Worm (Caenorhabditis elegans): ENCODE results near the gene vit-3.

vit-3 gene

DNA sequence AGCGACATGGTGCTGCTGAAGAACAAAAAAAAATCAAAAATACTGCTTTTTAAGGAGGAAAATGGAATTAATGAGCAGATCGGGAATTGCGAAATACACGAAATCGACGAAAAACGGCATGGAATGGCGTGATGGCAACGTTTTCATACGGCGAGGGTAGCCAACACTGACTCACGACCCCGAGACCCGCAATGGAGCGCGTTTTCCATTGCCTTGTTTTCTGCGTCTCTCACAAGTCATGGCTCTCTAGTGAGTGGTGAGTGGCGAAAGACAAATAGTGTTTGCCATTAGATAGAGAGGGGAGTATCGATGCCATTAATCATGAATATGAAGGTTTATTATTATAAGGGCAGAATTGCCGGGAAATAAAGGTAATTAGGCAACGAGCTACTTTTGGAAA, 33.4 kb upstream of the vit-3 start, which contains the start of gene C18B2.4:
Gene C18B2.4, minus strand, starts transcription at position 15 of the 400 bp plus-strand sequence.
- TF ChIP-seq tbx-37 (GFP tag; conservative IDR thresholded peaks at IDR 0.05) (0 out of 2 replicates have a peak, but pooled peaks have one; percentile 14), hmg-4 (GFP tag; optimal IDR thresholded peaks at IDR 0.05) (peak; percentile 39), sea-1 (GFP tag; conservative IDR thresholded peaks at IDR 0.05) (no peak), tra-4 (tag; optimal IDR thresholded peaks at IDR 0.05) (no peak), ceh-36 (tag; optimal IDR thresholded peaks at IDR 0.05) (no peak), pes-1 (GFP tag; IDR thresholded peaks at IDR 0.05) (no peak), scrt-1 (GFP tag; IDR thresholded peaks at IDR 0.05) (no peak), F13C5.2 (tag; optimal IDR thresholded peaks at IDR 0.05) (peak; percentile 7)

- TF ChIP-seq tbx-11 (GFP tag; IDR thresholded peaks at IDR 0.05) (no peak), B0310.2 (tag; optimal IDR thresholded peaks at IDR 0.05) (no peak), tra-4 (tag; optimal IDR thresholded peaks at IDR 0.05) (no peak), flt-1 (GFP tag; IDR thresholded peaks at IDR 0.05) (no peak)
Measured at ce11 chrX:3602622-3603021, 30.3 kb upstream of the vit-3 start.

DNA sequence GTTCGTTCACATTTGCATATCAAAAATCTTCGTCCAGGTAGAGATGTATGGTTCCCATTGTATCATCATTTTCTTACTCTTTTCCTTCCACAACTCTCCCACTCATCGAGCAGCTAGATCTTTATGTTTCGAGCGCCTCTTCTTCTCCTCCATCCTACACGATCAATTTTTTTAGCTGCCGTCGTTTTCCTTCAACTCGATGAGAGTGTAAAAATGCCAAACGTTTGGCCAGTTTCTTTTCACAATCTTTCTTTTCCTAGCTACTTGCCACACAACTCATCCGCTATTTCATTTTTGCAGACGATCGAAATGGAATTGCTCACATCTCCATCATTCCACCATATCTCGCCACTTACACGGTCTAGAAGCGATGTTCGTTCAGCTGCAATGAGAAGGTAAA, 29.2 kb upstream of the vit-3 start, which contains the start of gene C18B2.3:
Gene C18B2.3, plus strand, starts transcription at position 301 of the 400 bp plus-strand sequence.
- TF ChIP-seq aly-1 (tag; optimal IDR thresholded peaks at IDR 0.05) (no peak), hmbx-1 (tag; optimal IDR thresholded peaks at IDR 0.05) (no peak), sea-1 (GFP tag; conservative IDR thresholded peaks at IDR 0.05) (no peak), tbx-11 (GFP tag; IDR thresholded peaks at IDR 0.05) (no peak), hmg-4 (GFP tag; optimal IDR thresholded peaks at IDR 0.05) (no peak), ets-7 (tag; optimal IDR thresholded peaks at IDR 0.05) (no peak), tra-4 (tag; optimal IDR thresholded peaks at IDR 0.05) (no peak), ceh-13 (GFP tag; optimal IDR thresholded peaks at IDR 0.05) (no peak)

DNA sequence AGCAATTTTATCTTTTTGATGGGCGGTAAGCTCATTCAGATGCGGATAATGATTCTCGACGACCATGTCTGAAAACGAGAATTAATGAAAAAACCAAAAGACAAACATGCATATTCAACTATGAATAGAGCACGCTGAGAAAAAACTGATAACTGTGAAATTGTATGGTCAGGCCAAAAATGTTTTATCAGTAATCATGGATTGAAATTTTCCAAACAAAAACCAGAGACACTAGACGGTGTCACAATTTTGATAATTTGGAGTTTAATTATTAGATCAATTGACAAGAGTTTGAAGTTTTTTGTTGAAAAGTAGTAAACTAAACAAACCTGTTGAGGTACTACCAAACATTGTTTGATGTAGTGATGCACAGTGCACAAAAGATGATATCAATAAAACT, 28.0 kb upstream of the vit-3 start, which contains the start of gene cgr-1:
Gene cgr-1, minus strand, starts transcription at position 68 of the 400 bp plus-strand sequence.
- TF ChIP-seq hnd-1 (tag; optimal IDR thresholded peaks at IDR 0.05) (no peak), hmbx-1 (tag; optimal IDR thresholded peaks at IDR 0.05) (no peak), tbx-37 (GFP tag; conservative IDR thresholded peaks at IDR 0.05) (no peak)

DNA sequence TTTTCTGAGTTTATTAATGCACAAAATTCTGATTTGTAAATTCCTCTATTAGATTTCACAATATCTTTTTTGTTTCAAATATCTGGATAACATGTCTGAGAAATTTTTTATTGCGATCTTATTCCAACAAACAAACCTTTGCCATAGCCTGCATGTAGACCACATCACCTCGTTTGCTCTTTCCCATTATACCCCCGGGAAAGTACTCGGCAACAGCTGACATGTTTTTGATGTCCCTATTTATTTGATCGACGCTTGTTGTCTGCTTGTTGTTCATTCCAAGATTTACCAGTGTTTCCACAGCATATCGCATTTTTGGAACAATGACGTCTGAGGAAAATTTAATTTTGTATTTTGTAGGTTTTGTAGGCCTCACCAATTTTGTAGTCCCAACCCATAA, 27.5 kb upstream of the vit-3 start:
- TF ChIP-seq aly-1 (tag; optimal IDR thresholded peaks at IDR 0.05) (no peak), pes-1 (GFP tag; IDR thresholded peaks at IDR 0.05) (no peak), F13C5.2 (tag; optimal IDR thresholded peaks at IDR 0.05) (no peak), tbx-37 (GFP tag; conservative IDR thresholded peaks at IDR 0.05) (no peak), B0310.2 (tag; optimal IDR thresholded peaks at IDR 0.05) (no peak), tbx-11 (GFP tag; IDR thresholded peaks at IDR 0.05) (no peak), ceh-13 (GFP tag; optimal IDR thresholded peaks at IDR 0.05) (no peak), hmbx-1 (tag; optimal IDR thresholded peaks at IDR 0.05) (no peak), ceh-36 (tag; optimal IDR thresholded peaks at IDR 0.05) (no peak), ama-1 (optimal IDR thresholded peaks at IDR 0.05) (no peak), hmg-4 (GFP tag; optimal IDR thresholded peaks at IDR 0.05) (no peak), scrt-1 (GFP tag; IDR thresholded peaks at IDR 0.05) (no peak), sea-1 (GFP tag; conservative IDR thresholded peaks at IDR 0.05) (no peak), flt-1 (GFP tag; IDR thresholded peaks at IDR 0.05) (no peak), tra-4 (tag; optimal IDR thresholded peaks at IDR 0.05) (no peak), hnd-1 (tag; optimal IDR thresholded peaks at IDR 0.05) (no peak), ets-7 (tag; optimal IDR thresholded peaks at IDR 0.05) (no peak)

ce11 chrX:3596967-3597366, 24.6 kb upstream of the vit-3 start:
- no peak for TF ChIP-seq pes-1 (GFP tag; IDR thresholded peaks at IDR 0.05)
- TF ChIP-seq ceh-13 (GFP tag; optimal IDR thresholded peaks at IDR 0.05), result no peak
- no peak for TF ChIP-seq ama-1 (optimal IDR thresholded peaks at IDR 0.05)
- TF ChIP-seq tra-4 (tag; optimal IDR thresholded peaks at IDR 0.05), result no peak
- no peak for TF ChIP-seq tbx-11 (GFP tag; IDR thresholded peaks at IDR 0.05)
- no peak for TF ChIP-seq hmbx-1 (tag; optimal IDR thresholded peaks at IDR 0.05)
- no peak for TF ChIP-seq flt-1 (GFP tag; IDR thresholded peaks at IDR 0.05)
- no peak for TF ChIP-seq B0310.2 (tag; optimal IDR thresholded peaks at IDR 0.05)
- TF ChIP-seq hnd-1 (tag; optimal IDR thresholded peaks at IDR 0.05), result no peak
- TF ChIP-seq aly-1 (tag; optimal IDR thresholded peaks at IDR 0.05), result no peak
- no peak for TF ChIP-seq scrt-1 (GFP tag; IDR thresholded peaks at IDR 0.05)
- no peak for TF ChIP-seq sea-1 (GFP tag; conservative IDR thresholded peaks at IDR 0.05)
- no peak for TF ChIP-seq ets-7 (tag; optimal IDR thresholded peaks at IDR 0.05)
- TF ChIP-seq F13C5.2 (tag; optimal IDR thresholded peaks at IDR 0.05), result no peak

DNA sequence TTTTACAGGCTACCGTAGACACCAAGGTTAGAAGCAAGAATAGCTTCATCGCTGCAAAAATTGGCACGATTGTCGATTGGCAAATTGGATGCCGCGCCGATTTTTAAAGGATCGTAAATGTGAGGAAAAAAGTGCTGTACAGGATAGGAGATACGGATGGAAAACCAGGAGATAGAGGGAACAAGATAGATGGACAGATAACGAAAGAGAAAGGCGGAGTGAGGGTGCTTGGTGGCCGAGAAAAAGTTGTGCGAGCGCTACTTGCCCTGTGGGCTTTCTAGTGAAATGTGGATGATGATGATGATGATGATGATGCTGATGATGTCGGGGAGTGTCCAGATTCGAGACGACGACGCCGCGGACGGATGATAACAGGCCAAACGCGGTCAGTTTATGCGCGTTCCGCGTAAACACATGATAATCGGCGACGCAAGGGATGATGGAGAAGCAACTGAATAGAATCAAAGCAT, 24.0 kb upstream of the vit-3 start, which contains the start of gene T27A10.6:
Gene T27A10.6, minus strand, starts transcription at position 51 of the 470 bp plus-strand sequence.
- TF ChIP-seq aly-1 (tag; optimal IDR thresholded peaks at IDR 0.05), result no peak
- TF ChIP-seq hmg-4 (GFP tag; optimal IDR thresholded peaks at IDR 0.05), result no peak
- no peak for TF ChIP-seq flt-1 (GFP tag; IDR thresholded peaks at IDR 0.05)
- no peak for TF ChIP-seq tbx-37 (GFP tag; conservative IDR thresholded peaks at IDR 0.05)
- no peak for TF ChIP-seq pes-1 (GFP tag; IDR thresholded peaks at IDR 0.05)
- no peak for TF ChIP-seq hmbx-1 (tag; optimal IDR thresholded peaks at IDR 0.05)
- no peak for TF ChIP-seq ceh-13 (GFP tag; optimal IDR thresholded peaks at IDR 0.05)
- TF ChIP-seq ets-7 (tag; optimal IDR thresholded peaks at IDR 0.05), result no peak
- TF ChIP-seq ama-1 (optimal IDR thresholded peaks at IDR 0.05), result no peak
- TF ChIP-seq ceh-36 (tag; optimal IDR thresholded peaks at IDR 0.05), result no peak
- TF ChIP-seq scrt-1 (GFP tag; IDR thresholded peaks at IDR 0.05), result no peak
- no peak for TF ChIP-seq hnd-1 (tag; optimal IDR thresholded peaks at IDR 0.05)

ce11 chrX:3590510-3590909, 18.2 kb upstream of the vit-3 start:
- TF ChIP-seq tbx-11 (GFP tag; IDR thresholded peaks at IDR 0.05) (no peak), pes-1 (GFP tag; IDR thresholded peaks at IDR 0.05) (no peak), ama-1 (optimal IDR thresholded peaks at IDR 0.05) (no peak), ceh-13 (GFP tag; optimal IDR thresholded peaks at IDR 0.05) (no peak), sea-1 (GFP tag; conservative IDR thresholded peaks at IDR 0.05) (no peak), scrt-1 (GFP tag; IDR thresholded peaks at IDR 0.05) (no peak), tra-4 (tag; optimal IDR thresholded peaks at IDR 0.05) (no peak)

All from whole organism, early embryonic.